Worm (Caenorhabditis elegans) whole organism, L3 larva: Measurements from ENCODE around the gene F46B6.4.

Source experiments
- ZK546.5 ChIP-seq: sonication (generic microtip); optimal IDR thresholded peaks from 2 replicates; lab custom pipeline; 2017; ENCODE audit warnings: missing biosample characterization, missing genetic modification characterization
- ceh-82 ChIP-seq: fragments of 150-350 bp; optimal IDR thresholded peaks from 2 replicates; lab custom pipeline; 2014; ENCODE audit warnings: missing biosample characterization, missing genetic modification characterization
- ceh-9 ChIP-seq: sonication (generic microtip); optimal IDR thresholded peaks from 2 replicates; lab custom pipeline; 2018; ENCODE audit warnings: missing biosample characterization, missing genetic modification characterization
- jun-1 ChIP-seq: fragments of 150-350 bp; optimal IDR thresholded peaks from 2 replicates; lab custom pipeline; 2014; ENCODE audit warnings: missing biosample characterization, missing genetic modification reagents, missing genetic modification characterization
- nhr-25 ChIP-seq: sonication (generic microtip); optimal IDR thresholded peaks from 2 replicates; lab custom pipeline; 2017; ENCODE audit warnings: missing biosample characterization, missing genetic modification characterization
- nhr-76 ChIP-seq: fragments of 150-350 bp; sonication (generic microtip); optimal IDR thresholded peaks from 5 replicates; lab custom pipeline; 2014; ENCODE audit warnings: missing biosample characterization, missing genetic modification characterization
- pqm-1 ChIP-seq: fragments of 150-350 bp; optimal IDR thresholded peaks from 2 replicates; lab custom pipeline; 2017; ENCODE audit warnings: missing biosample characterization, missing genetic modification characterization, inconsistent platforms
- snpc-4 ChIP-seq: fragments of 150-350 bp; optimal IDR thresholded peaks from 2 replicates; lab custom pipeline; 2014; ENCODE audit warnings: missing biosample characterization, missing genetic modification characterization
- tbx-2 ChIP-seq: sonication (generic microtip); optimal IDR thresholded peaks from 2 replicates; lab custom pipeline; 2016; ENCODE audit warnings: mild to moderate bottlenecking, missing genetic modification characterization, missing compliant biosample characterization
- ztf-11 ChIP-seq: fragments of 150-350 bp; optimal IDR thresholded peaks from 2 replicates; lab custom pipeline; 2014; ENCODE audit warnings: missing biosample characterization, missing genetic modification characterization

ce11 chrV:9768828-9769778, 10.2 kb downstream of the F46B6.4 start, which contains the start of gene unc-42:
- TF ChIP-seq jun-1, result no peak
- TF ChIP-seq nhr-76 (tag; lab: Kevin White, UChicago), result no peak
- no peak for TF ChIP-seq snpc-4 (tag; lab: Kevin White, UChicago)
- no peak for TF ChIP-seq ztf-11 (tag; lab: Kevin White, UChicago)
- no peak for TF ChIP-seq nhr-25 (tag; lab: Kevin White, UChicago)
- no peak for TF ChIP-seq ceh-9 (tag; lab: Kevin White, UChicago)
- TF ChIP-seq tbx-2 (tag; lab: Kevin White, UChicago), result no peak
- no peak for TF ChIP-seq pqm-1
- TF ChIP-seq ceh-82 (tag; lab: Kevin White, UChicago), result no peak
- no peak for TF ChIP-seq ZK546.5
